Fruit fly (Drosophila melanogaster): Measurements from ENCODE around the gene ssh.

ssh gene

dm6 chr3R:24926752-24927320, 17.9 kb downstream of the ssh start:
- TF ChIP-seq CG14711 (tag; optimal IDR thresholded peaks at IDR 0.05), result peak; percentile 26
- no peak for TF ChIP-seq pad (GFP tag; optimal IDR thresholded peaks at IDR 0.05)
- TF ChIP-seq kay (GFP tag; ENCODE audit: borderline replicate concordance), result no peak

- TF ChIP-seq ovo (GFP tag; optimal IDR thresholded peaks at IDR 0.05) (no peak), CG7045 (GFP tag; optimal IDR thresholded peaks at IDR 0.05) (no peak)
These were observed 19.8 kb downstream of the ssh start, which contains the start of gene Trf4-2 for dm6 chr3R:24924916-24925315. TSS of gene Trf4-2 (plus strand) at chr3R:24925216.

dm6 chr3R:24922270-24922669, 22.5 kb downstream of the ssh start, which contains the start of gene Mink:
TSS of gene Mink (plus strand) at chr3R:24922473.
- no peak for TF ChIP-seq CG5204 (GFP tag; optimal IDR thresholded peaks at IDR 0.05)
- peak; percentile 29 for TF ChIP-seq bab1 (GFP tag; optimal IDR thresholded peaks at IDR 0.05)

- TF ChIP-seq ovo (GFP tag; optimal IDR thresholded peaks at IDR 0.05) (no peak), Hr96 (GFP tag; optimal IDR thresholded peaks at IDR 0.05) (peak; percentile 2), pad (GFP tag; optimal IDR thresholded peaks at IDR 0.05) (peak; percentile 30), tj (GFP tag; optimal IDR thresholded peaks at IDR 0.05) (peak; percentile 15), CG7045 (GFP tag; optimal IDR thresholded peaks at IDR 0.05) (no peak), bab1 (GFP tag; optimal IDR thresholded peaks at IDR 0.05) (peak; percentile 44), toe (GFP tag; optimal IDR thresholded peaks at IDR 0.05) (peak; percentile 51), cic (GFP tag; optimal IDR thresholded peaks at IDR 0.05) (no peak), CG5204 (GFP tag; optimal IDR thresholded peaks at IDR 0.05) (no peak), Clk (GFP tag; optimal IDR thresholded peaks at IDR 0.05) (no peak), CG33017 (tag; optimal IDR thresholded peaks at IDR 0.05) (peak; percentile 3), Mnt (GFP tag; optimal IDR thresholded peaks at IDR 0.05) (peak; percentile 11), cnc (optimal IDR thresholded peaks at IDR 0.05) (no peak), CG7101 (tag; optimal IDR thresholded peaks at IDR 0.05) (peak; percentile 58), CG14711 (tag; optimal IDR thresholded peaks at IDR 0.05) (peak; percentile 52), Crg-1 (GFP tag; optimal IDR thresholded peaks at IDR 0.05) (peak; percentile 25), kay (GFP tag; ENCODE audit: borderline replicate concordance) (peak; percentile 15), CG12768 (GFP tag; optimal IDR thresholded peaks at IDR 0.05) (no peak), CG11617 (GFP tag; optimal IDR thresholded peaks at IDR 0.05) (peak; percentile 18), CG1620 (GFP tag; optimal IDR thresholded peaks at IDR 0.05) (no peak)
These were observed 26.7 kb downstream of the ssh start, which contains the start of the genes PIG-S, sud1 and CG11168 for dm6 chr3R:24917814-24918636. TSS of gene PIG-S (minus strand) at chr3R:24917864. TSS of gene sud1 (minus strand) at chr3R:24917864. TSS of gene CG11168 (plus strand) at chr3R:24918106.

- TF ChIP-seq CG1620 (GFP tag; optimal IDR thresholded peaks at IDR 0.05) (no peak), CG33017 (tag; optimal IDR thresholded peaks at IDR 0.05) (no peak), tj (GFP tag; optimal IDR thresholded peaks at IDR 0.05) (no peak), ovo (GFP tag; optimal IDR thresholded peaks at IDR 0.05) (no peak), pad (GFP tag; optimal IDR thresholded peaks at IDR 0.05) (no peak)
These were observed 29.9 kb downstream of the ssh start for dm6 chr3R:24914864-24915263.

dm6 chr3R:24910097-24910496, 34.7 kb downstream of the ssh start:
- no peak for TF ChIP-seq ovo (GFP tag; optimal IDR thresholded peaks at IDR 0.05)
- no peak for TF ChIP-seq CG11617 (GFP tag; optimal IDR thresholded peaks at IDR 0.05)
- TF ChIP-seq toe (GFP tag; optimal IDR thresholded peaks at IDR 0.05), result no peak
- peak; percentile 48 for TF ChIP-seq kay (GFP tag; ENCODE audit: borderline replicate concordance)
- no peak for TF ChIP-seq CG5204 (GFP tag; optimal IDR thresholded peaks at IDR 0.05)
- no peak for TF ChIP-seq cic (GFP tag; optimal IDR thresholded peaks at IDR 0.05)
- TF ChIP-seq Crg-1 (GFP tag; optimal IDR thresholded peaks at IDR 0.05), result no peak
- no peak for TF ChIP-seq bab1 (GFP tag; optimal IDR thresholded peaks at IDR 0.05)
- TF ChIP-seq CG14711 (tag; optimal IDR thresholded peaks at IDR 0.05), result no peak

- TF ChIP-seq Mnt (GFP tag; optimal IDR thresholded peaks at IDR 0.05) (no peak), Crg-1 (GFP tag; optimal IDR thresholded peaks at IDR 0.05) (no peak), kay (GFP tag; ENCODE audit: borderline replicate concordance) (no peak), bab1 (GFP tag; optimal IDR thresholded peaks at IDR 0.05) (no peak), cnc (optimal IDR thresholded peaks at IDR 0.05) (no peak), ovo (GFP tag; optimal IDR thresholded peaks at IDR 0.05) (no peak), cic (GFP tag; optimal IDR thresholded peaks at IDR 0.05) (no peak), toe (GFP tag; optimal IDR thresholded peaks at IDR 0.05) (no peak), CG1620 (GFP tag; optimal IDR thresholded peaks at IDR 0.05) (no peak), CG14711 (tag; optimal IDR thresholded peaks at IDR 0.05) (no peak), CG5204 (GFP tag; optimal IDR thresholded peaks at IDR 0.05) (no peak), CG7101 (tag; optimal IDR thresholded peaks at IDR 0.05) (no peak), CG11617 (GFP tag; optimal IDR thresholded peaks at IDR 0.05) (no peak), Clk (GFP tag; optimal IDR thresholded peaks at IDR 0.05) (no peak), Hr96 (GFP tag; optimal IDR thresholded peaks at IDR 0.05) (no peak), CG33017 (tag; optimal IDR thresholded peaks at IDR 0.05) (no peak)
These were observed 36.7 kb downstream of the ssh start for dm6 chr3R:24908034-24908433.
